Worm (Caenorhabditis elegans): ENCODE data around the gene srw-73.

srw-73 gene

ce11 chrV:16606313-16606712, 18.0 kb upstream of the srw-73 start, which contains the start of gene Y32B12C.1:
Y32B12C.1 (plus strand) TSS chrV:16606613.
- no peak for TF ChIP-seq lsy-2 (tag; optimal IDR thresholded peaks at IDR 0.05)
- TF ChIP-seq egl-27 (tag; optimal IDR thresholded peaks at IDR 0.05) = no peak
- no peak for TF ChIP-seq sma-3 (GFP tag; optimal IDR thresholded peaks at IDR 0.05)
- TF ChIP-seq nhr-6 (tag; optimal IDR thresholded peaks at IDR 0.05) = no peak
- no peak for TF ChIP-seq snpc-4 (tag; optimal IDR thresholded peaks at IDR 0.05)
- no peak for TF ChIP-seq elt-1 (tag; optimal IDR thresholded peaks at IDR 0.05)
- TF ChIP-seq elt-3 (tag; optimal IDR thresholded peaks at IDR 0.05) = no peak
- TF ChIP-seq ceh-82 (tag; optimal IDR thresholded peaks at IDR 0.05) = no peak
- no peak for TF ChIP-seq nhr-10 (tag; optimal IDR thresholded peaks at IDR 0.05)
- no peak for TF ChIP-seq mbf-1 (tag; optimal IDR thresholded peaks at IDR 0.05)
- TF ChIP-seq ceh-16 (tag; optimal IDR thresholded peaks at IDR 0.05) = no peak
- TF ChIP-seq lin-11 (tag; optimal IDR thresholded peaks at IDR 0.05) = no peak
- no peak for TF ChIP-seq R02D3.7 (tag; optimal IDR thresholded peaks at IDR 0.05)
- no peak for TF ChIP-seq nhr-25 (tag; optimal IDR thresholded peaks at IDR 0.05)
- TF ChIP-seq skn-1 (tag; optimal IDR thresholded peaks at IDR 0.05) = no peak

- TF ChIP-seq ceh-16 (tag; optimal IDR thresholded peaks at IDR 0.05) (no peak), alr-1 (tag; optimal IDR thresholded peaks at IDR 0.05) (no peak), gmeb-1 (tag; optimal IDR thresholded peaks at IDR 0.05) (no peak), sma-3 (GFP tag; optimal IDR thresholded peaks at IDR 0.05) (no peak), crh-2 (tag; optimal IDR thresholded peaks at IDR 0.05) (no peak), lin-39 (tag; optimal IDR thresholded peaks at IDR 0.05) (no peak), ztf-4 (tag; optimal IDR thresholded peaks at IDR 0.05) (no peak), fos-1 (tag; optimal IDR thresholded peaks at IDR 0.05) (peak; percentile 74)
Measured at ce11 chrV:16605463-16605862, 17.1 kb upstream of the srw-73 start.

ce11 chrV:16604301-16604700, 16.0 kb upstream of the srw-73 start:
- peak; percentile 18 for TF ChIP-seq fos-1 (tag; optimal IDR thresholded peaks at IDR 0.05)
- TF ChIP-seq unc-62 (GFP tag; optimal IDR thresholded peaks at IDR 0.05) = no peak

ce11 chrV:16603102-16603501, 14.8 kb upstream of the srw-73 start, which contains the start of gene T03E6.8:
T03E6.8 (minus strand) TSS chrV:16603202.
- TF ChIP-seq dmd-4 (tag; optimal IDR thresholded peaks at IDR 0.05) (no peak), ztf-4 (tag; optimal IDR thresholded peaks at IDR 0.05) (no peak), nhr-23 (tag; optimal IDR thresholded peaks at IDR 0.05) (no peak), elt-1 (tag; optimal IDR thresholded peaks at IDR 0.05) (no peak), ztf-1 (GFP tag; conservative IDR thresholded peaks at IDR 0.05) (no peak)

- TF ChIP-seq ceh-82 (tag; optimal IDR thresholded peaks at IDR 0.05) (no peak), unc-62 (GFP tag; optimal IDR thresholded peaks at IDR 0.05) (no peak), nhr-23 (tag; optimal IDR thresholded peaks at IDR 0.05) (no peak), nhr-6 (tag; optimal IDR thresholded peaks at IDR 0.05) (no peak)
Measured at ce11 chrV:16600623-16601022, 12.3 kb upstream of the srw-73 start, which contains the start of gene T03E6.9. T03E6.9 (minus strand) TSS chrV:16600723.

- TF ChIP-seq ama-1 (optimal IDR thresholded peaks at IDR 0.05) (no peak), sem-4 (tag; optimal IDR thresholded peaks at IDR 0.05) (no peak), blmp-1 (tag; optimal IDR thresholded peaks at IDR 0.05; ENCODE audit: insufficient read depth) (no peak), Y55F3AM.14 (GFP tag; optimal IDR thresholded peaks at IDR 0.05) (no peak), nhr-23 (tag; optimal IDR thresholded peaks at IDR 0.05) (no peak), unc-55 (GFP tag; optimal IDR thresholded peaks at IDR 0.05) (no peak), unc-39 (tag; optimal IDR thresholded peaks at IDR 0.05) (no peak), snpc-4 (tag; optimal IDR thresholded peaks at IDR 0.05) (no peak), ztf-4 (tag; optimal IDR thresholded peaks at IDR 0.05) (no peak), unc-62 (GFP tag; optimal IDR thresholded peaks at IDR 0.05) (no peak), lsy-2 (tag; optimal IDR thresholded peaks at IDR 0.05) (no peak), mab-5 (tag; optimal IDR thresholded peaks at IDR 0.05) (no peak), lin-11 (tag; optimal IDR thresholded peaks at IDR 0.05) (no peak), sma-3 (GFP tag; optimal IDR thresholded peaks at IDR 0.05) (no peak), nhr-21 (tag; optimal IDR thresholded peaks at IDR 0.05) (no peak), gmeb-1 (tag; optimal IDR thresholded peaks at IDR 0.05) (no peak), ceh-16 (tag; optimal IDR thresholded peaks at IDR 0.05) (no peak), mdl-1 (tag; optimal IDR thresholded peaks at IDR 0.05) (no peak)
Measured at ce11 chrV:16599835-16600234, 11.5 kb upstream of the srw-73 start.

Data from whole organism, L2 larva.